Worm (Caenorhabditis elegans): ENCODE measurements around the gene gpcp-1.

- TF ChIP-seq spr-3 (GFP tag; optimal IDR thresholded peaks at IDR 0.05) = peak; percentile 36
- TF ChIP-seq zfp-3 (GFP tag; conservative IDR thresholded peaks at IDR 0.05) = peak; percentile 54; the same call in 1 of the 2 replicates
Observed at ce11 chrX:3127626-3128142, 17.3 kb upstream of the gpcp-1 start.

Measured in whole organism, L4 larva.